Fruit fly (Drosophila melanogaster): Measurements from ENCODE around the gene flip.

- TF ChIP-seq h (optimal IDR thresholded peaks at IDR 0.05) (no peak), insv (optimal IDR thresholded peaks at IDR 0.05) (no peak), psq (optimal IDR thresholded peaks at IDR 0.05) (no peak)
These were observed 45.4 kb downstream of the flip start, which contains the start of gene CG14641 for dm6 chr3R:4232139-4233017.

Measured in Kc167 (cell line).